Fruit fly (Drosophila melanogaster) whole organism, prepupa: ENCODE results near the gene Rbp1-like.

ENCODE experiments used
- Blimp-1 ChIP-seq: fragments of 200-800 bp; sonication (Bioruptor generic); optimal IDR thresholded peaks from 3 replicates; lab custom pipeline; 2017; ENCODE audit warnings: missing biosample characterization, missing genetic modification characterization, mild to moderate bottlenecking, moderate library complexity, missing genetic modification reagents
- CG11762 ChIP-seq: fragments of 200-800 bp; sonication (Bioruptor generic); optimal IDR thresholded peaks from 3 replicates; lab custom pipeline; 2016; ENCODE audit warnings: missing biosample characterization, missing genetic modification characterization; ENCODE audit not compliant: insufficient read depth
- CG11902 ChIP-seq: fragments of 200-800 bp; sonication (Bioruptor generic); optimal IDR thresholded peaks from 3 replicates; lab custom pipeline; 2016; ENCODE audit warnings: missing biosample characterization, missing genetic modification characterization
- CG1621 ChIP-seq: fragments of 200-800 bp; sonication (Bioruptor generic); optimal IDR thresholded peaks from 3 replicates; lab custom pipeline; 2018; ENCODE audit warnings: missing biosample characterization, mild to moderate bottlenecking, missing genetic modification characterization
- CG3032 ChIP-seq: fragments of 200-800 bp; optimal IDR thresholded peaks from 2 replicates; lab custom pipeline; 2019; ENCODE audit warnings: missing biosample characterization, mild to moderate bottlenecking, missing genetic modification characterization, moderate library complexity
- CG31627 ChIP-seq: fragments of 200-800 bp; sonication (Bioruptor generic); optimal IDR thresholded peaks from 3 replicates; lab custom pipeline; 2016; ENCODE audit warnings: missing biosample characterization, missing genetic modification characterization
- CG32006 ChIP-seq: fragments of 200-800 bp; sonication (Bioruptor generic); optimal IDR thresholded peaks from 3 replicates; lab custom pipeline; 2017; ENCODE audit warnings: missing biosample characterization, mild to moderate bottlenecking, missing genetic modification characterization
- CG6792 ChIP-seq: fragments of 200-800 bp; sonication (Bioruptor generic); optimal IDR thresholded peaks from 3 replicates; lab custom pipeline; 2016; ENCODE audit warnings: missing biosample characterization, missing genetic modification characterization
- CG6808 ChIP-seq: fragments of 200-800 bp; sonication (Bioruptor generic); optimal IDR thresholded peaks from 3 replicates; lab custom pipeline; 2017; ENCODE audit warnings: missing biosample characterization, missing genetic modification characterization, mild to moderate bottlenecking, moderate library complexity, missing genetic modification reagents
- CG6854 ChIP-seq: fragments of 200-800 bp; sonication (Bioruptor generic); optimal IDR thresholded peaks from 2 replicates; lab custom pipeline; 2017; ENCODE audit warnings: missing biosample characterization, mild to moderate bottlenecking, missing genetic modification characterization
- CG8632 ChIP-seq: fragments of 200-800 bp; sonication (Bioruptor generic); optimal IDR thresholded peaks from 3 replicates; lab custom pipeline; 2016; ENCODE audit warnings: missing biosample characterization, missing genetic modification characterization
- CG9139 ChIP-seq: fragments of 200-800 bp; sonication (Bioruptor generic); optimal IDR thresholded peaks from 3 replicates; lab custom pipeline; 2017; ENCODE audit warnings: missing biosample characterization, mild to moderate bottlenecking, missing genetic modification characterization
- Eip75B ChIP-seq: fragments of 200-800 bp; sonication (Bioruptor generic); optimal IDR thresholded peaks from 3 replicates; lab custom pipeline; 2016; ENCODE audit warnings: missing biosample characterization, missing genetic modification characterization
- Eip93F ChIP-seq: fragments of 200-800 bp; sonication (Bioruptor generic); optimal IDR thresholded peaks from 2 replicates; lab custom pipeline; 2016; ENCODE audit warnings: missing biosample characterization, mild to moderate bottlenecking, missing genetic modification characterization
- Ets21C ChIP-seq: fragments of 200-800 bp; sonication (Bioruptor generic); optimal IDR thresholded peaks from 3 replicates; lab custom pipeline; 2016; ENCODE audit warnings: missing biosample characterization, missing genetic modification characterization
- Ets96B ChIP-seq: fragments of 200-800 bp; optimal IDR thresholded peaks from 2 replicates; lab custom pipeline; 2019; ENCODE audit warnings: missing biosample characterization, mild to moderate bottlenecking, missing genetic modification characterization, moderate library complexity
- Gug ChIP-seq: fragments of 200-800 bp; sonication (Bioruptor generic); IDR thresholded peaks from 2 replicates; pipeline ENCODE4 v1.3.6; 2022; ENCODE audit warnings: missing biosample characterization, missing genetic modification characterization
- Hr38 ChIP-seq: sonication (Bioruptor generic); optimal IDR thresholded peaks from 2 replicates; lab custom pipeline; 2016; ENCODE audit warnings: missing biosample characterization, missing genetic modification characterization
- Hr4 ChIP-seq: fragments of 200-800 bp; sonication (Bioruptor generic); optimal IDR thresholded peaks from 3 replicates; lab custom pipeline; 2016; ENCODE audit warnings: missing biosample characterization, missing genetic modification characterization
- Lpt ChIP-seq: fragments of 200-800 bp; sonication (Bioruptor generic); optimal IDR thresholded peaks from 3 replicates; lab custom pipeline; 2016; ENCODE audit warnings: missing biosample characterization, missing genetic modification characterization
- OdsH ChIP-seq: fragments of 200-800 bp; sonication (Bioruptor generic); optimal IDR thresholded peaks from 3 replicates; lab custom pipeline; 2016; ENCODE audit warnings: missing biosample characterization, missing genetic modification characterization
- Smox ChIP-seq: fragments of 200-800 bp; sonication (Bioruptor generic); optimal IDR thresholded peaks from 3 replicates; lab custom pipeline; 2016; ENCODE audit warnings: missing biosample characterization, missing genetic modification characterization
- Sox102F ChIP-seq: fragments of 200-800 bp; sonication (Bioruptor generic); optimal IDR thresholded peaks from 2 replicates; lab custom pipeline; 2016; ENCODE audit warnings: missing biosample characterization, mild to moderate bottlenecking, missing genetic modification characterization
- Sox14 ChIP-seq: fragments of 200-800 bp; sonication (Bioruptor generic); optimal IDR thresholded peaks from 3 replicates; lab custom pipeline; 2016; ENCODE audit warnings: missing biosample characterization, missing genetic modification characterization
- acj6 ChIP-seq: fragments of 200-800 bp; sonication (Bioruptor generic); optimal IDR thresholded peaks from 3 replicates; lab custom pipeline; 2016; ENCODE audit warnings: missing biosample characterization, missing genetic modification characterization
- cyc ChIP-seq: fragments of 200-800 bp; sonication (Bioruptor generic); optimal IDR thresholded peaks from 3 replicates; lab custom pipeline; 2016; ENCODE audit warnings: missing biosample characterization, missing genetic modification characterization
- dsx ChIP-seq: fragments of 200-800 bp; optimal IDR thresholded peaks from 3 replicates; lab custom pipeline; 2019; ENCODE audit warnings: missing biosample characterization, mild to moderate bottlenecking, missing genetic modification characterization, moderate library complexity; ENCODE audit not compliant: poor library complexity, severe bottlenecking
- fd59A ChIP-seq: fragments of 200-800 bp; sonication (Bioruptor generic); optimal IDR thresholded peaks from 2 replicates; lab custom pipeline; 2017; ENCODE audit warnings: missing biosample characterization, mild to moderate bottlenecking, missing genetic modification characterization, missing genetic modification reagents
- fd85E ChIP-seq: fragments of 200-800 bp; sonication (Bioruptor generic); optimal IDR thresholded peaks from 3 replicates; lab custom pipeline; 2016; ENCODE audit warnings: missing biosample characterization, missing genetic modification characterization
- net ChIP-seq: fragments of 200-800 bp; sonication (Bioruptor generic); optimal IDR thresholded peaks from 3 replicates; lab custom pipeline; 2016; ENCODE audit warnings: missing biosample characterization, missing genetic modification characterization
- pdm3 ChIP-seq: fragments of 200-800 bp; sonication (Bioruptor generic); optimal IDR thresholded peaks from 3 replicates; lab custom pipeline; 2016; ENCODE audit warnings: missing biosample characterization, missing genetic modification characterization
- salr ChIP-seq, 2 experiments: fragments of 200-800 bp; sonication (Bioruptor generic); optimal IDR thresholded peaks; 3 replicates each; lab custom pipeline; 2016 to 2018; ENCODE audit warnings: missing biosample characterization in 2 of 2, missing genetic modification characterization in 2 of 2, mild to moderate bottlenecking in 1 of 2
- spab ChIP-seq: fragments of 200-800 bp; sonication (Bioruptor generic); optimal IDR thresholded peaks from 2 replicates; lab custom pipeline; 2017; ENCODE audit warnings: missing biosample characterization, mild to moderate bottlenecking, missing genetic modification characterization, missing genetic modification reagents
- ss ChIP-seq, 2 experiments: fragments of 200-800 bp; sonication (Bioruptor generic); optimal IDR thresholded peaks; 2 replicates in 1 of 2; 3 replicates in 1 of 2; lab custom pipeline; 2017 to 2018; ENCODE audit warnings: mild to moderate bottlenecking in 2 of 2, missing biosample characterization in 2 of 2, missing genetic modification characterization in 2 of 2, moderate library complexity in 1 of 2
- topi ChIP-seq: fragments of 200-800 bp; sonication (Bioruptor generic); optimal IDR thresholded peaks from 3 replicates; lab custom pipeline; 2016; ENCODE audit warnings: missing biosample characterization, missing genetic modification characterization

Gene Rbp1-like

dm6 chrX:13387373-13387850, 2.7 kb upstream of the Rbp1-like start, which contains the start of the genes Ype and CG1662 (continued):
- peak; percentile 38 for TF ChIP-seq CG1621 (tag; lab: Kevin White, UChicago)
- peak; percentile 75 for TF ChIP-seq CG32006
- no peak for TF ChIP-seq CG9139 (GFP tag; lab: Kevin White, UChicago)
- TF ChIP-seq acj6 (GFP tag; lab: Kevin White, UChicago) = peak; percentile 73
- peak; percentile 76 for TF ChIP-seq CG3032
- TF ChIP-seq dsx (GFP tag; lab: Kevin White, UChicago) = peak; percentile 63
- no peak for TF ChIP-seq CG6854
- TF ChIP-seq OdsH (GFP tag; lab: Kevin White, UChicago) = peak; percentile 81
- peak; percentile 13 to 59 for TF ChIP-seq salr (GFP tag; optimal IDR thresholded peaks at IDR 0.05; lab: Kevin White, UChicago)
- peak; percentile 78 for TF ChIP-seq CG31627 (GFP tag; lab: Kevin White, UChicago)
- peak; percentile 57 for TF ChIP-seq CG8632 (GFP tag; lab: Kevin White, UChicago)
- TF ChIP-seq Ets21C (GFP tag; lab: Kevin White, UChicago) = peak; percentile 73
- peak; percentile 25; the same call in 1 of the 2 replicates for TF ChIP-seq Gug (GFP tag; lab: Robert Waterston, UW)
- TF ChIP-seq Blimp-1 (GFP tag; lab: Kevin White, UChicago) = peak; percentile 39
- TF ChIP-seq net = peak; percentile 32
- TF ChIP-seq spab (GFP tag; lab: Kevin White, UChicago) = peak; percentile 32
- TF ChIP-seq Sox102F (GFP tag; lab: Kevin White, UChicago) = peak; percentile 67
- peak; percentile 55 for TF ChIP-seq CG6808 (GFP tag; lab: Kevin White, UChicago)
- peak; percentile 50 for TF ChIP-seq CG11762 (GFP tag; lab: Kevin White, UChicago)
- TF ChIP-seq Ets96B (tag; lab: Kevin White, UChicago) = peak; percentile 60
- no peak for TF ChIP-seq fd85E (GFP tag; lab: Kevin White, UChicago)
- TF ChIP-seq, all 60 proteins: peak for 53

- no peak for TF ChIP-seq CG11902
- peak; percentile 47 for TF ChIP-seq Sox14 (GFP tag; lab: Kevin White, UChicago)
Measured at dm6 chrX:13386776-13387175, 2.1 kb upstream of the Rbp1-like start.

dm6 chrX:13384177-13384576, 500 bp downstream of the Rbp1-like start:
- no peak for TF ChIP-seq ss (GFP tag; optimal IDR thresholded peaks at IDR 0.05; lab: Kevin White, UChicago)
- TF ChIP-seq Ets21C (GFP tag; lab: Kevin White, UChicago) = no peak
- TF ChIP-seq Hr4 (GFP tag; lab: Kevin White, UChicago) = no peak
- no peak for TF ChIP-seq Eip75B (GFP tag; lab: Kevin White, UChicago)
- no peak for TF ChIP-seq Eip93F (GFP tag; lab: Kevin White, UChicago)
- no peak for TF ChIP-seq CG6808 (GFP tag; lab: Kevin White, UChicago)
- no peak for TF ChIP-seq Hr38 (GFP tag; lab: Kevin White, UChicago)
- no peak for TF ChIP-seq Sox14 (GFP tag; lab: Kevin White, UChicago)
- TF ChIP-seq CG31627 (GFP tag; lab: Kevin White, UChicago) = no peak
- no peak for TF ChIP-seq pdm3 (GFP tag; lab: Kevin White, UChicago)
- TF ChIP-seq topi (GFP tag; lab: Kevin White, UChicago) = no peak
- no peak for TF ChIP-seq Smox (GFP tag; lab: Kevin White, UChicago)
- TF ChIP-seq spab (GFP tag; lab: Kevin White, UChicago) = no peak
- no peak for TF ChIP-seq Lpt (GFP tag; lab: Kevin White, UChicago)
- no peak for TF ChIP-seq dsx (GFP tag; lab: Kevin White, UChicago)
- no peak for TF ChIP-seq CG32006
- no peak for TF ChIP-seq Sox102F (GFP tag; lab: Kevin White, UChicago)
- TF ChIP-seq CG6792 (GFP tag; lab: Kevin White, UChicago) = no peak
- TF ChIP-seq fd59A (GFP tag; lab: Kevin White, UChicago) = no peak
- no peak for TF ChIP-seq cyc (GFP tag; lab: Kevin White, UChicago)
